Worm (Caenorhabditis elegans) whole organism, mixed stage, embryonic: ENCODE data around the gene gana-1.

Source experiments
- bed-3 ChIP-seq: fragments of 200-800 bp; sonication (Bioruptor generic); optimal IDR thresholded peaks from 3 replicates; lab custom pipeline; 2018; ENCODE audit warnings: mild to moderate bottlenecking, missing genetic modification characterization, moderate library complexity, missing compliant biosample characterization
- ceh-43 ChIP-seq: fragments of 200-800 bp; sonication (Bioruptor generic); optimal IDR thresholded peaks from 2 replicates; lab custom pipeline; 2018; ENCODE audit warnings: mild to moderate bottlenecking, missing genetic modification characterization, moderate library complexity, missing compliant biosample characterization
- ces-1 ChIP-seq: fragments of 150-350 bp; optimal IDR thresholded peaks from 2 replicates; lab custom pipeline; 2014; ENCODE audit warnings: missing biosample characterization, missing genetic modification reagents, missing genetic modification characterization
- cnd-1 ChIP-seq: fragments of 200-800 bp; sonication (Bioruptor generic); optimal IDR thresholded peaks from 2 replicates; lab custom pipeline; 2018; ENCODE audit warnings: mild to moderate bottlenecking, missing genetic modification characterization, missing compliant biosample characterization
- lin-32 ChIP-seq: fragments of 200-800 bp; sonication (Bioruptor generic); optimal IDR thresholded peaks from 2 replicates; lab custom pipeline; 2018; ENCODE audit warnings: mild to moderate bottlenecking, missing genetic modification characterization, missing compliant biosample characterization
- lsy-2 ChIP-seq: fragments of 150-350 bp; optimal IDR thresholded peaks from 2 replicates; lab custom pipeline; 2014; ENCODE audit warnings: missing biosample characterization, missing genetic modification characterization
- mab-5 ChIP-seq: fragments of 150-350 bp; optimal IDR thresholded peaks from 2 replicates; lab custom pipeline; 2014; ENCODE audit warnings: missing biosample characterization, missing genetic modification characterization
- nhr-237 ChIP-seq: fragments of 150-350 bp; optimal IDR thresholded peaks from 2 replicates; lab custom pipeline; 2014; ENCODE audit warnings: missing biosample characterization, missing genetic modification characterization
- nhr-76 ChIP-seq: sonication (generic microtip); optimal IDR thresholded peaks from 2 replicates; lab custom pipeline; 2017; ENCODE audit warnings: missing biosample characterization, missing genetic modification characterization
- pha-4 ChIP-seq: fragments of 150-350 bp; optimal IDR thresholded peaks from 2 replicates; lab custom pipeline; 2018; ENCODE audit warnings: missing biosample characterization, missing genetic modification reagents, missing genetic modification characterization
- sptf-1 ChIP-seq: sonication (generic microtip); optimal IDR thresholded peaks from 2 replicates; lab custom pipeline; 2017; ENCODE audit warnings: mild to moderate bottlenecking, missing genetic modification characterization, moderate library complexity, missing compliant biosample characterization
- unc-39 ChIP-seq: fragments of 150-350 bp; optimal IDR thresholded peaks from 2 replicates; lab custom pipeline; 2014; ENCODE audit warnings: missing biosample characterization, missing genetic modification characterization
- unc-62 ChIP-seq: fragments of 150-350 bp; optimal IDR thresholded peaks from 2 replicates; lab custom pipeline; 2014; ENCODE audit warnings: missing biosample characterization, missing genetic modification reagents, missing genetic modification characterization

ce11 chrV:12084216-12084615 is 2.8 kb upstream of the gana-1 start, which contains the start of gene R07B7.8:
- TF ChIP-seq unc-62 (no peak), unc-39 (tag; lab: Kevin White, UChicago) (no peak), nhr-76 (tag; lab: Kevin White, UChicago) (no peak), mab-5 (tag; lab: Kevin White, UChicago) (no peak), sptf-1 (no peak), cnd-1 (no peak), nhr-237 (tag; lab: Kevin White, UChicago) (no peak), lin-32 (no peak), bed-3 (GFP tag; lab: Kevin White, UChicago) (no peak), pha-4 (tag; lab: Kevin White, UChicago) (no peak), ceh-43 (GFP tag; lab: Kevin White, UChicago) (no peak), ces-1 (GFP tag; lab: Kevin White, UChicago) (no peak), lsy-2 (tag; lab: Kevin White, UChicago) (no peak)
